Fruit fly (Drosophila melanogaster) whole organism, embryonic: ENCODE measurements around the gene MFS9.

Experiments
- Atf6 ChIP-seq: fragments of 200-800 bp; sonication (Bioruptor generic); IDR thresholded peaks from 2 replicates; pipeline ENCODE4 v1.3.6; 2022; ENCODE audit warnings: missing biosample characterization, missing genetic modification characterization
- CG10431 ChIP-seq: fragments of 200-800 bp; sonication (Bioruptor generic); optimal IDR thresholded peaks from 3 replicates; lab custom pipeline; 2018; ENCODE audit warnings: missing biosample characterization, mild to moderate bottlenecking, missing genetic modification characterization
- CG10959 ChIP-seq: fragments of 200-800 bp; sonication (Bioruptor generic); IDR thresholded peaks from 2 replicates; pipeline ENCODE4 v1.3.6; 2022; ENCODE audit warnings: missing biosample characterization, missing genetic modification characterization
- CG11504 ChIP-seq: fragments of 200-800 bp; sonication (Bioruptor generic); optimal IDR thresholded peaks from 3 replicates; lab custom pipeline; 2019; ENCODE audit warnings: missing biosample characterization, mild to moderate bottlenecking, missing genetic modification characterization, moderate library complexity
- CG12104 ChIP-seq: fragments of 200-800 bp; sonication (Bioruptor generic); optimal IDR thresholded peaks from 3 replicates; lab custom pipeline; 2016; ENCODE audit warnings: missing biosample characterization, missing genetic modification characterization
- CG12769 ChIP-seq: fragments of 200-800 bp; sonication (Bioruptor generic); optimal IDR thresholded peaks from 2 replicates; lab custom pipeline; 2019; ENCODE audit warnings: missing biosample characterization, mild to moderate bottlenecking, missing genetic modification characterization, moderate library complexity
- CG15011 ChIP-seq: fragments of 200-800 bp; sonication (Bioruptor generic); optimal IDR thresholded peaks from 3 replicates; lab custom pipeline; 2018; ENCODE audit warnings: missing biosample characterization, mild to moderate bottlenecking, missing genetic modification characterization
- CG15073 ChIP-seq: fragments of 200-800 bp; sonication (Bioruptor generic); optimal IDR thresholded peaks from 2 replicates; lab custom pipeline; 2016; ENCODE audit warnings: missing biosample characterization, missing genetic modification characterization
- CG15601 ChIP-seq: fragments of 200-800 bp; sonication (Bioruptor generic); optimal IDR thresholded peaks from 3 replicates; lab custom pipeline; 2019; ENCODE audit warnings: missing biosample characterization, mild to moderate bottlenecking, missing genetic modification characterization, moderate library complexity
- CG1603 ChIP-seq: fragments of 200-800 bp; sonication (Bioruptor generic); optimal IDR thresholded peaks from 2 replicates; lab custom pipeline; 2019; ENCODE audit warnings: missing biosample characterization, mild to moderate bottlenecking, missing genetic modification characterization, moderate library complexity
- CG2120 ChIP-seq: fragments of 200-800 bp; sonication (Bioruptor generic); optimal IDR thresholded peaks from 3 replicates; lab custom pipeline; 2016; ENCODE audit warnings: missing biosample characterization, missing genetic modification characterization
- CG2199 ChIP-seq: fragments of 200-800 bp; sonication (Bioruptor generic); IDR thresholded peaks from 3 replicates; pipeline ENCODE4 v1.3.6; 2022; ENCODE audit warnings: missing biosample characterization, missing genetic modification characterization
- CG2712 ChIP-seq: fragments of 200-800 bp; optimal IDR thresholded peaks from 3 replicates; lab custom pipeline; 2019; ENCODE audit warnings: missing biosample characterization, mild to moderate bottlenecking, missing genetic modification characterization, moderate library complexity
- CG4328 ChIP-seq: fragments of 200-800 bp; sonication (Bioruptor generic); optimal IDR thresholded peaks from 3 replicates; lab custom pipeline; 2017; ENCODE audit warnings: missing biosample characterization, missing genetic modification reagents, missing genetic modification characterization
- CG4617 ChIP-seq: fragments of 200-800 bp; sonication (Bioruptor generic); optimal IDR thresholded peaks from 3 replicates; lab custom pipeline; 2016; ENCODE audit warnings: missing biosample characterization, missing genetic modification characterization, borderline replicate concordance
- CG6272 ChIP-seq: fragments of 200-800 bp; sonication (Bioruptor generic); IDR thresholded peaks from 2 replicates; pipeline ENCODE4 v1.3.6; 2022; ENCODE audit warnings: missing biosample characterization, missing genetic modification characterization
- CG6854 ChIP-seq: fragments of 200-800 bp; sonication (Bioruptor generic); optimal IDR thresholded peaks from 3 replicates; lab custom pipeline; 2017; ENCODE audit warnings: missing biosample characterization, mild to moderate bottlenecking, missing genetic modification characterization
- CG8290 ChIP-seq, 3 experiments: fragments of 200-800 bp; sonication (Bioruptor generic); optimal IDR thresholded peaks; 2 replicates each; lab custom pipeline; 2016 to 2019; ENCODE audit warnings: missing biosample characterization in 3 of 3, missing genetic modification characterization in 3 of 3, mild to moderate bottlenecking in 2 of 3, moderate library complexity in 1 of 3
- CG8388 ChIP-seq: fragments of 200-800 bp; sonication (Bioruptor generic); optimal IDR thresholded peaks from 2 replicates; lab custom pipeline; 2019; ENCODE audit warnings: missing biosample characterization, mild to moderate bottlenecking, missing genetic modification characterization, moderate library complexity
- CG9797 ChIP-seq: fragments of 200-800 bp; sonication (Bioruptor generic); optimal IDR thresholded peaks from 3 replicates; lab custom pipeline; 2018; ENCODE audit warnings: missing biosample characterization, mild to moderate bottlenecking, missing genetic modification characterization
- CrebB ChIP-seq: fragments of 200-800 bp; sonication (Bioruptor generic); optimal IDR thresholded peaks from 3 replicates; lab custom pipeline; 2018; ENCODE audit warnings: missing biosample characterization, mild to moderate bottlenecking, missing genetic modification characterization
- D19B ChIP-seq: fragments of 200-800 bp; sonication (Bioruptor generic); optimal IDR thresholded peaks from 2 replicates; lab custom pipeline; 2017; ENCODE audit warnings: missing biosample characterization, mild to moderate bottlenecking, missing genetic modification characterization
- Dad ChIP-seq: fragments of 200-800 bp; sonication (Bioruptor generic); optimal IDR thresholded peaks from 3 replicates; lab custom pipeline; 2016; ENCODE audit warnings: missing biosample characterization, missing genetic modification characterization
- Dbx ChIP-seq: fragments of 200-800 bp; sonication (Bioruptor generic); IDR thresholded peaks from 3 replicates; pipeline ENCODE4 v1.3.6; 2022; ENCODE audit warnings: missing biosample characterization, missing genetic modification characterization
- Dfd ChIP-seq, 2 experiments: fragments of >200 bp; optimal IDR thresholded peaks; 2 replicates each; lab custom pipeline; 2017; ENCODE audit warnings: missing biosample characterization in 2 of 2, missing genetic modification characterization in 2 of 2
- E2f2 ChIP-seq: fragments of 200-800 bp; sonication (Bioruptor generic); IDR thresholded peaks from 2 replicates; pipeline ENCODE4 v1.3.6; 2022; ENCODE audit warnings: missing biosample characterization, missing genetic modification characterization
- HLH4C ChIP-seq: fragments of 200-800 bp; sonication (Bioruptor generic); IDR thresholded peaks from 3 replicates; pipeline ENCODE4 v1.3.6; 2022; ENCODE audit warnings: missing biosample characterization, missing genetic modification characterization; ENCODE audit not compliant: partially characterized antibody
- Hey ChIP-seq: fragments of 200-800 bp; sonication (Bioruptor generic); optimal IDR thresholded peaks from 3 replicates; lab custom pipeline; 2018; ENCODE audit warnings: missing biosample characterization, mild to moderate bottlenecking, missing genetic modification characterization
- Hmr ChIP-seq: fragments of 200-800 bp; sonication (Bioruptor generic); optimal IDR thresholded peaks from 3 replicates; lab custom pipeline; 2017; ENCODE audit warnings: mild to moderate bottlenecking, missing biosample characterization, missing genetic modification reagents, missing genetic modification characterization
- Nf-YA ChIP-seq: fragments of 200-800 bp; sonication (Bioruptor generic); IDR thresholded peaks from 2 replicates; pipeline ENCODE4 v1.3.6; 2022; ENCODE audit warnings: missing biosample characterization, missing genetic modification characterization
- NfI ChIP-seq: fragments of 200-800 bp; sonication (Bioruptor generic); optimal IDR thresholded peaks from 3 replicates; lab custom pipeline; 2018; ENCODE audit warnings: missing biosample characterization, mild to moderate bottlenecking, missing genetic modification characterization, moderate library complexity
- Ravus ChIP-seq: fragments of 200-800 bp; sonication (Bioruptor generic); IDR thresholded peaks from 2 replicates; pipeline ENCODE4 v1.3.6; 2022; ENCODE audit warnings: missing biosample characterization, missing genetic modification characterization
- ara ChIP-seq: fragments of 200-800 bp; sonication (Bioruptor generic); IDR thresholded peaks from 2 replicates; pipeline ENCODE4 v1.3.6; 2022; ENCODE audit warnings: missing biosample characterization, missing genetic modification characterization
- ato ChIP-seq: fragments of 200-800 bp; sonication (Bioruptor generic); IDR thresholded peaks from 2 replicates; pipeline ENCODE4 v1.3.6; 2022; ENCODE audit warnings: missing biosample characterization, missing genetic modification characterization; ENCODE audit not compliant: partially characterized antibody
- az2 ChIP-seq: fragments of 200-800 bp; sonication (Bioruptor generic); optimal IDR thresholded peaks from 3 replicates; lab custom pipeline; 2016; ENCODE audit warnings: missing biosample characterization, missing genetic modification characterization
- fd64A ChIP-seq: fragments of 200-800 bp; sonication (Bioruptor generic); optimal IDR thresholded peaks from 3 replicates; lab custom pipeline; 2018; ENCODE audit warnings: missing biosample characterization, mild to moderate bottlenecking, missing genetic modification characterization
- grau ChIP-seq: fragments of 200-800 bp; optimal IDR thresholded peaks from 3 replicates; lab custom pipeline; 2019; ENCODE audit warnings: missing biosample characterization, mild to moderate bottlenecking, missing genetic modification characterization, moderate library complexity
- klu ChIP-seq: fragments of 200-800 bp; sonication (Bioruptor generic); IDR thresholded peaks from 2 replicates; pipeline ENCODE4 v1.3.6; 2022; ENCODE audit warnings: missing biosample characterization, missing genetic modification characterization
- kni ChIP-seq: fragments of 200-800 bp; sonication (Bioruptor generic); optimal IDR thresholded peaks from 3 replicates; lab custom pipeline; 2017; ENCODE audit warnings: mild to moderate bottlenecking, missing biosample characterization, missing genetic modification reagents, missing genetic modification characterization
- lab ChIP-seq: fragments of 200-800 bp; sonication (Bioruptor generic); optimal IDR thresholded peaks from 3 replicates; lab custom pipeline; 2017; ENCODE audit warnings: missing biosample characterization, missing genetic modification characterization, mild to moderate bottlenecking, moderate library complexity, missing genetic modification reagents
- maf-S ChIP-seq: fragments of 200-800 bp; sonication (Bioruptor generic); optimal IDR thresholded peaks from 2 replicates; lab custom pipeline; 2016; ENCODE audit warnings: missing biosample characterization, missing genetic modification characterization
- oc ChIP-seq: fragments of 200-800 bp; sonication (Bioruptor generic); optimal IDR thresholded peaks from 2 replicates; lab custom pipeline; 2018; ENCODE audit warnings: missing biosample characterization, mild to moderate bottlenecking, missing genetic modification characterization, moderate library complexity
- peb ChIP-seq: fragments of 200-800 bp; sonication (Bioruptor generic); IDR thresholded peaks from 2 replicates; pipeline ENCODE4 v1.3.6; 2022; ENCODE audit warnings: missing biosample characterization, missing genetic modification characterization
- pfk ChIP-seq: fragments of 200-800 bp; sonication (Bioruptor generic); optimal IDR thresholded peaks from 2 replicates; lab custom pipeline; 2018; ENCODE audit warnings: missing biosample characterization, mild to moderate bottlenecking, missing genetic modification characterization, moderate library complexity
- phol ChIP-seq: fragments of 200-800 bp; sonication (Bioruptor generic); optimal IDR thresholded peaks from 3 replicates; lab custom pipeline; 2018; ENCODE audit warnings: missing biosample characterization, mild to moderate bottlenecking, missing genetic modification characterization, moderate library complexity
- sens-2 ChIP-seq: fragments of 200-800 bp; sonication (Bioruptor generic); IDR thresholded peaks from 2 replicates; pipeline ENCODE4 v1.3.6; 2022; ENCODE audit warnings: missing biosample characterization, missing genetic modification characterization
- sna ChIP-seq: fragments of 200-800 bp; sonication (Bioruptor generic); IDR thresholded peaks from 2 replicates; pipeline ENCODE4 v1.3.6; 2022; ENCODE audit warnings: missing biosample characterization, missing genetic modification characterization; ENCODE audit not compliant: partially characterized antibody
- tio ChIP-seq: fragments of 200-800 bp; sonication (Bioruptor generic); optimal IDR thresholded peaks from 2 replicates; lab custom pipeline; 2017; ENCODE audit warnings: missing biosample characterization, missing genetic modification characterization, inconsistent platforms
- tx ChIP-seq: fragments of 200-800 bp; sonication (Bioruptor generic); optimal IDR thresholded peaks from 2 replicates; lab custom pipeline; 2016; ENCODE audit warnings: missing biosample characterization, missing genetic modification characterization

The MFS9 gene

DNA sequence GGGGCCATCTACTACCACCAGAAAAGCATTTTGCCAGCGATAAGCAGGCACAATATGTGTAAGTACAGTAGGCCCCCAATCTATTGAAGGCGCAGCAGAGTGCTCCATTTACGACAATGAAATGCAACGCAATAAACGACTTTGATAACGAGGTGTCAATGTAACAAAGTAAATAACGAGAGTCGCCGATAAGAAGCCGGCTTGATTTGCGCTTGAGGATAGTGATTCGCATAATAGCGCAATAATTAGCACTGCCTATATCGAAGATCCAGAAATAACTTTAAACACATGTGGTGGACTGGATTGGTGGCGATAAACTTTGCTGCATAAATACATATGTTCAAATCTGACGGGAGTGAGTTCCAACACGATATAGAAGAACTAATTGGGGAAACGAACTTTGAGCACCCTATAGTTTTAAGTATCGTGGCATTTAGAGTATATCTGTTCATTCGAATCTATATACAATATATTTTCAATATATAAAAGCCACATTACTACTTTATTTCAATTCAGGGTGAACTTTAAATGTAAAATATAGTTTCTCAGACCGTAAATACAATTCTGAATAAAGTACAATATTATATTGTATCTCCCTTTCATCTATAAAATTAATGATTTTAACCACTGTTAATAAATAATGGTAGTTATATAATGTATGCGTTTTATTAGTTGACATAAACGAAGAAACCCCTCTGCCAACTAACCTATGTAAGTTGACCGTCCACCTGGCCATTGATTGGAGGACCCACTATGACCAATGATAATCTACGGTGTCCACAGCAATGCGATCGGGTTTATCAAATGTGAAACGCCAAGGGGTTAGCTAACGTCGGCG lies 37.0 kb upstream of the MFS9 start:
- TF ChIP-seq phol (tag; lab: Kevin White, UChicago) (no peak), Hey (tag; lab: Kevin White, UChicago) (peak; percentile 39), Nf-YA (GFP tag; lab: Robert Waterston, UW) (0 out of 2 replicates have a peak, but pooled peaks have one; percentile 8), CG2199 (GFP tag; lab: Robert Waterston, UW) (no peak), CrebB (tag; lab: Kevin White, UChicago) (no peak), CG11504 (tag; lab: Kevin White, UChicago) (peak; percentile 9), CG8388 (GFP tag; lab: Kevin White, UChicago) (no peak), CG6272 (GFP tag; lab: Robert Waterston, UW) (no peak), CG1603 (peak; percentile 12), ara (GFP tag; lab: Robert Waterston, UW) (no peak), HLH4C (no peak), CG2712 (tag; lab: Kevin White, UChicago) (no peak), CG4328 (GFP tag; lab: Kevin White, UChicago) (peak; percentile 9), CG15073 (GFP tag; lab: Kevin White, UChicago) (no peak), tio (GFP tag; lab: Kevin White, UChicago) (no peak), kni (GFP tag; lab: Kevin White, UChicago) (no peak), oc (tag; lab: Kevin White, UChicago) (no peak), klu (GFP tag; lab: Robert Waterston, UW) (no peak), CG2120 (GFP tag; lab: Kevin White, UChicago) (peak; percentile 40), sens-2 (GFP tag; lab: Robert Waterston, UW) (no peak), CG12769 (tag; lab: Kevin White, UChicago) (peak; percentile 43), ato (GFP tag; lab: Robert Waterston, UW) (no peak), NfI (GFP tag; lab: Kevin White, UChicago) (no peak), maf-S (GFP tag; lab: Kevin White, UChicago) (no peak), CG12104 (GFP tag; lab: Kevin White, UChicago) (no peak), CG9797 (GFP tag; lab: Kevin White, UChicago) (no peak), Ravus (GFP tag; lab: Robert Waterston, UW) (no peak), CG6854 (GFP tag; lab: Kevin White, UChicago) (no peak), CG15011 (GFP tag; lab: Kevin White, UChicago) (no peak), Hmr (no peak), E2f2 (no peak), grau (tag; lab: Kevin White, UChicago) (peak; percentile 88), CG15601 (tag; lab: Kevin White, UChicago) (no peak), CG10431 (no peak), az2 (GFP tag; lab: Kevin White, UChicago) (no peak), Dbx (GFP tag; lab: Robert Waterston, UW) (peak; percentile 14; the same call in 1 of the 3 replicates), Dfd (GFP tag; optimal IDR thresholded peaks at IDR 0.05; lab: Kevin White, UChicago) (no peak), peb (GFP tag; lab: Robert Waterston, UW) (no peak), fd64A (GFP tag; lab: Kevin White, UChicago) (no peak), CG4617 (GFP tag; lab: Kevin White, UChicago) (no peak), CG10959 (GFP tag; lab: Robert Waterston, UW) (no peak), lab (GFP tag; lab: Kevin White, UChicago) (peak; percentile 64), CG8290 (GFP tag; optimal IDR thresholded peaks at IDR 0.05; lab: Kevin White, UChicago) (no peak), CG8290 (tag; optimal IDR thresholded peaks at IDR 0.05; lab: Kevin White, UChicago) (peak in 1 of 2 experiments; percentile 56), tx (no peak), Atf6 (GFP tag; lab: Robert Waterston, UW) (no peak), sna (GFP tag; lab: Robert Waterston, UW) (no peak), pfk (GFP tag; lab: Kevin White, UChicago) (no peak), Dad (GFP tag; lab: Kevin White, UChicago) (no peak), D19B (GFP tag; lab: Kevin White, UChicago) (peak; percentile 84)
